Fruit fly (Drosophila melanogaster): Measurements from ENCODE around the gene Arpc3A.

- TF ChIP-seq CG8478 (optimal IDR thresholded peaks at IDR 0.05) (no peak), CTCF (optimal IDR thresholded peaks at IDR 0.05) (no peak)
Measured at dm6 chr3R:15834375-15835031, at the start of gene Arpc3A, which contains the start of gene CG43317.
